Worm (Caenorhabditis elegans) whole organism, early embryonic: ENCODE measurements around the gene srx-43.

Experiments
- flt-1 ChIP-seq: fragments of 200-800 bp; sonication (Bioruptor generic); IDR thresholded peaks from 2 replicates; pipeline ENCODE4 v1.3.6; 2022; ENCODE audit warnings: missing genetic modification characterization, missing compliant biosample characterization
- scrt-1 ChIP-seq: fragments of 200-800 bp; sonication (Bioruptor generic); IDR thresholded peaks from 2 replicates; pipeline ENCODE4 v1.3.6; 2022; ENCODE audit warnings: missing genetic modification characterization, missing compliant biosample characterization

- no peak for TF ChIP-seq flt-1 (GFP tag; lab: Robert Waterston, UW)
- no peak for TF ChIP-seq scrt-1 (GFP tag; lab: Robert Waterston, UW)
Observed at ce11 chrV:15975845-15976244, 41.9 kb upstream of the srx-43 start, which contains the start of gene clec-232.
